Fruit fly (Drosophila melanogaster) whole organism, embryonic: ENCODE data around the gene Mccc1.

Source experiments
- ATbp ChIP-seq: fragments of 200-800 bp; sonication (Bioruptor generic); optimal IDR thresholded peaks from 2 replicates; lab custom pipeline; 2017; ENCODE audit warnings: missing biosample characterization, mild to moderate bottlenecking, missing genetic modification characterization, missing genetic modification reagents
- Abd-B ChIP-seq: fragments of 200-800 bp; sonication (Bioruptor generic); optimal IDR thresholded peaks from 2 replicates; lab custom pipeline; 2018; ENCODE audit warnings: missing biosample characterization, mild to moderate bottlenecking, missing genetic modification characterization, moderate library complexity
- CG10209 ChIP-seq: fragments of 200-800 bp; sonication (Bioruptor generic); optimal IDR thresholded peaks from 3 replicates; lab custom pipeline; 2017; ENCODE audit warnings: missing biosample characterization, mild to moderate bottlenecking, missing genetic modification characterization, missing genetic modification reagents
- CG10654 ChIP-seq: fragments of 200-800 bp; sonication (Bioruptor generic); optimal IDR thresholded peaks from 2 replicates; lab custom pipeline; 2016; ENCODE audit warnings: missing biosample characterization, missing genetic modification characterization
- CG12071 ChIP-seq: fragments of 200-800 bp; sonication (Bioruptor generic); optimal IDR thresholded peaks from 3 replicates; lab custom pipeline; 2018; ENCODE audit warnings: missing biosample characterization, mild to moderate bottlenecking, missing genetic modification characterization
- CG12155 ChIP-seq: fragments of 200-800 bp; sonication (Bioruptor generic); optimal IDR thresholded peaks from 3 replicates; lab custom pipeline; 2016; ENCODE audit warnings: missing biosample characterization, missing genetic modification characterization
- CG12236 ChIP-seq: fragments of 200-800 bp; sonication (Bioruptor generic); optimal IDR thresholded peaks from 2 replicates; lab custom pipeline; 2016; ENCODE audit warnings: missing biosample characterization, missing genetic modification characterization
- CG12391 ChIP-seq: fragments of 200-800 bp; sonication (Bioruptor generic); optimal IDR thresholded peaks from 3 replicates; lab custom pipeline; 2018; ENCODE audit warnings: missing biosample characterization, mild to moderate bottlenecking, missing genetic modification characterization, moderate library complexity
- CG13894 ChIP-seq: fragments of 200-800 bp; sonication (Bioruptor generic); optimal IDR thresholded peaks from 3 replicates; lab custom pipeline; 2018; ENCODE audit warnings: missing biosample characterization, mild to moderate bottlenecking, missing genetic modification characterization, moderate library complexity
- CG16863 ChIP-seq: fragments of 200-800 bp; sonication (Bioruptor generic); optimal IDR thresholded peaks from 3 replicates; lab custom pipeline; 2016; ENCODE audit warnings: missing biosample characterization, missing genetic modification characterization
- CG17328 ChIP-seq: fragments of 200-800 bp; sonication (Bioruptor generic); IDR thresholded peaks from 2 replicates; pipeline ENCODE4 v1.3.6; 2022; ENCODE audit warnings: missing biosample characterization, missing genetic modification characterization
- CG17829 ChIP-seq: fragments of 200-800 bp; optimal IDR thresholded peaks from 2 replicates; lab custom pipeline; 2019; ENCODE audit warnings: missing biosample characterization, mild to moderate bottlenecking, missing genetic modification characterization, moderate library complexity
- CG2202 ChIP-seq: fragments of 200-800 bp; sonication (Bioruptor generic); optimal IDR thresholded peaks from 2 replicates; lab custom pipeline; 2018; ENCODE audit warnings: missing biosample characterization, mild to moderate bottlenecking, missing genetic modification characterization
- CG3407 ChIP-seq: fragments of 200-800 bp; sonication (Bioruptor generic); optimal IDR thresholded peaks from 2 replicates; lab custom pipeline; 2018; ENCODE audit warnings: missing biosample characterization, mild to moderate bottlenecking, missing genetic modification characterization
- CG3995 ChIP-seq: fragments of 200-800 bp; sonication (Bioruptor generic); optimal IDR thresholded peaks from 3 replicates; lab custom pipeline; 2016; ENCODE audit warnings: missing biosample characterization, missing genetic modification characterization
- CG43689 ChIP-seq: fragments of 200-800 bp; sonication (Bioruptor generic); IDR thresholded peaks from 2 replicates; pipeline ENCODE4 v1.3.6; 2022; ENCODE audit warnings: missing biosample characterization, missing genetic modification characterization
- CG4707 ChIP-seq: fragments of 200-800 bp; sonication (Bioruptor generic); optimal IDR thresholded peaks from 2 replicates; lab custom pipeline; 2018; ENCODE audit warnings: missing biosample characterization, mild to moderate bottlenecking, missing genetic modification characterization, moderate library complexity
- CG4820 ChIP-seq: fragments of 200-800 bp; sonication (Bioruptor generic); optimal IDR thresholded peaks from 3 replicates; lab custom pipeline; 2016; ENCODE audit warnings: missing biosample characterization, missing genetic modification characterization
- CG5953 ChIP-seq: fragments of 200-800 bp; sonication (Bioruptor generic); IDR thresholded peaks from 2 replicates; pipeline ENCODE4 v1.3.6; 2022; ENCODE audit warnings: missing biosample characterization, missing genetic modification characterization
- CG6175 ChIP-seq: fragments of 200-800 bp; sonication (Bioruptor generic); IDR thresholded peaks from 3 replicates; pipeline ENCODE4 v1.3.6; 2022; ENCODE audit warnings: missing biosample characterization, missing genetic modification characterization
- CG6791 ChIP-seq: fragments of 200-800 bp; sonication (Bioruptor generic); IDR thresholded peaks from 3 replicates; pipeline ENCODE4 v1.3.6; 2022; ENCODE audit warnings: missing biosample characterization, missing genetic modification characterization; ENCODE audit not compliant: partially characterized antibody
- CG6813 ChIP-seq: fragments of 200-800 bp; sonication (Bioruptor generic); optimal IDR thresholded peaks from 2 replicates; lab custom pipeline; 2017; ENCODE audit warnings: missing biosample characterization, missing genetic modification characterization, mild to moderate bottlenecking, moderate library complexity, missing genetic modification reagents
- CG8359 ChIP-seq: fragments of 200-800 bp; sonication (Bioruptor generic); optimal IDR thresholded peaks from 2 replicates; lab custom pipeline; 2017; ENCODE audit warnings: missing biosample characterization, mild to moderate bottlenecking, missing genetic modification characterization, borderline replicate concordance
- CG9797 ChIP-seq: fragments of 200-800 bp; sonication (Bioruptor generic); optimal IDR thresholded peaks from 3 replicates; lab custom pipeline; 2018; ENCODE audit warnings: missing biosample characterization, mild to moderate bottlenecking, missing genetic modification characterization
- CHES-1-like ChIP-seq: fragments of 200-800 bp; sonication (Bioruptor generic); optimal IDR thresholded peaks from 2 replicates; lab custom pipeline; 2016; ENCODE audit warnings: missing biosample characterization, missing genetic modification characterization
- Chrac-16 ChIP-seq: fragments of 200-800 bp; sonication (Bioruptor generic); optimal IDR thresholded peaks from 3 replicates; lab custom pipeline; 2016; ENCODE audit warnings: missing biosample characterization, missing genetic modification characterization
- Doc2 ChIP-seq: fragments of 200-800 bp; sonication (Bioruptor generic); IDR thresholded peaks from 2 replicates; pipeline ENCODE4 v1.3.6; 2022; ENCODE audit warnings: missing biosample characterization, missing genetic modification characterization
- Fer2 ChIP-seq: fragments of 200-800 bp; sonication (Bioruptor generic); optimal IDR thresholded peaks from 2 replicates; lab custom pipeline; 2018; ENCODE audit warnings: missing biosample characterization, mild to moderate bottlenecking, missing genetic modification characterization, moderate library complexity
- HLHmδ ChIP-seq: fragments of 200-800 bp; sonication (Bioruptor generic); optimal IDR thresholded peaks from 2 replicates; lab custom pipeline; 2018; ENCODE audit warnings: missing biosample characterization, mild to moderate bottlenecking, missing genetic modification characterization, moderate library complexity
- HmgD ChIP-seq: fragments of 200-800 bp; sonication (Bioruptor generic); optimal IDR thresholded peaks from 3 replicates; lab custom pipeline; 2016; ENCODE audit warnings: missing biosample characterization, missing genetic modification characterization
- Hsf ChIP-seq: fragments of 200-800 bp; sonication (Bioruptor generic); optimal IDR thresholded peaks from 3 replicates; lab custom pipeline; 2016; ENCODE audit warnings: missing biosample characterization, missing genetic modification characterization
- Kr ChIP-seq: fragments of 200-800 bp; sonication (Bioruptor generic); optimal IDR thresholded peaks from 2 replicates; lab custom pipeline; 2017; ENCODE audit warnings: missing biosample characterization, mild to moderate bottlenecking, missing genetic modification characterization
- Lhr ChIP-seq: fragments of 200-800 bp; sonication (Bioruptor generic); optimal IDR thresholded peaks from 3 replicates; lab custom pipeline; 2017; ENCODE audit warnings: mild to moderate bottlenecking, missing biosample characterization, missing genetic modification reagents, missing genetic modification characterization
- Mes4 ChIP-seq: fragments of 200-800 bp; sonication (Bioruptor generic); optimal IDR thresholded peaks from 2 replicates; lab custom pipeline; 2016; ENCODE audit warnings: missing biosample characterization, missing genetic modification characterization
- Nf-YB ChIP-seq: fragments of 200-800 bp; sonication (Bioruptor generic); optimal IDR thresholded peaks from 3 replicates; lab custom pipeline; 2019; ENCODE audit warnings: missing biosample characterization, mild to moderate bottlenecking, missing genetic modification characterization, moderate library complexity
- Rx ChIP-seq: fragments of 200-800 bp; sonication (Bioruptor generic); IDR thresholded peaks from 2 replicates; pipeline ENCODE4 v1.3.6; 2022; ENCODE audit warnings: missing biosample characterization, missing genetic modification characterization
- Ssrp ChIP-seq: fragments of 200-800 bp; sonication (Bioruptor generic); optimal IDR thresholded peaks from 2 replicates; lab custom pipeline; 2018; ENCODE audit warnings: missing biosample characterization, mild to moderate bottlenecking, missing genetic modification characterization, moderate library complexity
- Taf1 ChIP-seq: fragments of 200-800 bp; sonication (Bioruptor generic); IDR thresholded peaks from 2 replicates; pipeline ENCODE4 v1.3.6; 2022; ENCODE audit warnings: missing biosample characterization, missing genetic modification characterization
- bbx ChIP-seq: fragments of 200-800 bp; sonication (Bioruptor generic); IDR thresholded peaks from 2 replicates; pipeline ENCODE4 v1.3.6; 2022; ENCODE audit warnings: missing biosample characterization, missing genetic modification characterization; ENCODE audit not compliant: partially characterized antibody
- gcm2 ChIP-seq: fragments of 200-800 bp; sonication (Bioruptor generic); optimal IDR thresholded peaks from 2 replicates; lab custom pipeline; 2016; ENCODE audit warnings: missing biosample characterization, missing genetic modification characterization
- h ChIP-seq: fragments of >200 bp; optimal IDR thresholded peaks from 2 replicates; lab custom pipeline; 2017
- kah ChIP-seq: fragments of 200-800 bp; sonication (Bioruptor generic); optimal IDR thresholded peaks from 2 replicates; lab custom pipeline; 2018; ENCODE audit warnings: missing biosample characterization, mild to moderate bottlenecking, missing genetic modification characterization
- mirr ChIP-seq: fragments of 200-800 bp; sonication (Bioruptor generic); optimal IDR thresholded peaks from 3 replicates; lab custom pipeline; 2018; ENCODE audit warnings: missing biosample characterization, mild to moderate bottlenecking, missing genetic modification characterization
- oc ChIP-seq: fragments of 200-800 bp; sonication (Bioruptor generic); optimal IDR thresholded peaks from 2 replicates; lab custom pipeline; 2018; ENCODE audit warnings: missing biosample characterization, mild to moderate bottlenecking, missing genetic modification characterization, moderate library complexity
- rib ChIP-seq: fragments of 200-800 bp; sonication (Bioruptor generic); IDR thresholded peaks from 2 replicates; pipeline ENCODE4 v1.3.6; 2022; ENCODE audit warnings: missing biosample characterization, missing genetic modification characterization
- ro ChIP-seq: fragments of 200-800 bp; sonication (Bioruptor generic); IDR thresholded peaks from 2 replicates; pipeline ENCODE4 v1.3.6; 2022; ENCODE audit warnings: missing biosample characterization, missing genetic modification characterization
- salm ChIP-seq: fragments of 200-800 bp; sonication (Bioruptor generic); optimal IDR thresholded peaks from 2 replicates; lab custom pipeline; 2018; ENCODE audit warnings: missing biosample characterization, mild to moderate bottlenecking, missing genetic modification characterization
- scrt ChIP-seq: fragments of 200-800 bp; sonication (Bioruptor generic); optimal IDR thresholded peaks from 2 replicates; lab custom pipeline; 2018; ENCODE audit warnings: missing biosample characterization, mild to moderate bottlenecking, missing genetic modification characterization, moderate library complexity
- seq ChIP-seq: fragments of 200-800 bp; sonication (Bioruptor generic); IDR thresholded peaks from 2 replicates; pipeline ENCODE4 v1.3.6; 2022; ENCODE audit warnings: missing biosample characterization, missing genetic modification characterization
- ssp ChIP-seq: fragments of 200-800 bp; sonication (Bioruptor generic); IDR thresholded peaks from 2 replicates; pipeline ENCODE4 v1.3.6; 2022; ENCODE audit warnings: missing biosample characterization, missing genetic modification characterization

Gene Mccc1

dm6 chr3R:31793664-31794417, at the start of gene Mccc1, which contains the start of gene Acf (continued):
- TF ChIP-seq Ssrp (tag; lab: Kevin White, UChicago): no peak
- no peak for TF ChIP-seq oc
- no peak for TF ChIP-seq ssp (GFP tag; lab: Robert Waterston, UW)
- TF ChIP-seq ATbp (GFP tag; lab: Kevin White, UChicago): no peak
- TF ChIP-seq gcm2: no peak
- TF ChIP-seq CHES-1-like (GFP tag; lab: Kevin White, UChicago): peak; percentile 53
- no peak for TF ChIP-seq CG13894 (tag; lab: Kevin White, UChicago)
- no peak for TF ChIP-seq CG4820 (GFP tag; lab: Kevin White, UChicago)
- no peak for TF ChIP-seq CG10209 (GFP tag; lab: Kevin White, UChicago)
- TF ChIP-seq Lhr (GFP tag; lab: Kevin White, UChicago): no peak
- TF ChIP-seq kah (GFP tag; lab: Kevin White, UChicago): no peak
- TF ChIP-seq CG3995: peak; percentile 37
- TF ChIP-seq Mes4 (GFP tag; lab: Kevin White, UChicago): peak; percentile 2
- no peak for TF ChIP-seq Rx
- TF ChIP-seq CG9797: peak; percentile 69
- TF ChIP-seq CG12236: peak; percentile 25
- no peak for TF ChIP-seq CG10654 (GFP tag; lab: Kevin White, UChicago)
- TF ChIP-seq CG6175: no peak
- TF ChIP-seq scrt (GFP tag; lab: Kevin White, UChicago): no peak
- TF ChIP-seq Nf-YB (GFP tag; lab: Kevin White, UChicago): no peak
- peak; percentile 37 for TF ChIP-seq CG12155 (GFP tag; lab: Kevin White, UChicago)
- no peak for TF ChIP-seq mirr (GFP tag; lab: Kevin White, UChicago)
- no peak for TF ChIP-seq ro
- no peak for TF ChIP-seq CG3407 (GFP tag; lab: Kevin White, UChicago)
- no peak for TF ChIP-seq CG43689 (GFP tag; lab: Robert Waterston, UW)
- TF ChIP-seq Taf1 (GFP tag; lab: Robert Waterston, UW): no peak
- no peak for TF ChIP-seq Doc2 (GFP tag; lab: Robert Waterston, UW)
- TF ChIP-seq h (lab: Kevin White, UChicago): no peak
- TF ChIP-seq HmgD: no peak
- no peak for TF ChIP-seq rib
- no peak for TF ChIP-seq Kr (GFP tag; lab: Kevin White, UChicago)
- peak; percentile 68; the same call in 2 of the 3 replicates for TF ChIP-seq CG6791 (GFP tag; lab: Robert Waterston, UW)
- TF ChIP-seq Fer2: no peak
- no peak for TF ChIP-seq CG5953 (GFP tag; lab: Robert Waterston, UW)
- TF ChIP-seq CG4707 (GFP tag; lab: Kevin White, UChicago): no peak
- no peak for TF ChIP-seq CG12071
- no peak for TF ChIP-seq Abd-B (GFP tag; lab: Kevin White, UChicago)
- no peak for TF ChIP-seq HLHmδ (GFP tag; lab: Kevin White, UChicago)
- TF ChIP-seq CG12391 (tag; lab: Kevin White, UChicago): no peak
- peak; percentile 30 for TF ChIP-seq Hsf
- TF ChIP-seq CG2202: no peak
- TF ChIP-seq bbx (GFP tag; lab: Robert Waterston, UW): peak; percentile 63
- peak; percentile 29 for TF ChIP-seq CG16863 (GFP tag; lab: Kevin White, UChicago)
- peak; percentile 59 for TF ChIP-seq CG17829 (tag; lab: Kevin White, UChicago)
- TF ChIP-seq salm (tag; lab: Kevin White, UChicago): no peak
- 0 out of 2 replicates have a peak, but pooled peaks have one; percentile 13 for TF ChIP-seq CG17328
- TF ChIP-seq Chrac-16 (GFP tag; lab: Kevin White, UChicago): peak; percentile 42
- TF ChIP-seq CG8359 (GFP tag; lab: Kevin White, UChicago): no peak
- TF ChIP-seq seq (GFP tag; lab: Robert Waterston, UW): no peak
- no peak for TF ChIP-seq CG6813 (GFP tag; lab: Kevin White, UChicago)
